Worm (Caenorhabditis elegans): ENCODE measurements around the gene F56D5.6.

The F56D5.6 gene

ce11 chrIV:9432327-9432726 is 30.6 kb downstream of the F56D5.6 start:
- no peak for TF ChIP-seq daf-19 (GFP tag; conservative IDR thresholded peaks at IDR 0.05)
- no peak for TF ChIP-seq nhr-28 (tag; optimal IDR thresholded peaks at IDR 0.05)
- no peak for TF ChIP-seq spr-1 (tag; optimal IDR thresholded peaks at IDR 0.05)
- TF ChIP-seq T26A8.4 (GFP tag; IDR thresholded peaks at IDR 0.05): no peak
- no peak for TF ChIP-seq madf-5 (GFP tag; IDR thresholded peaks at IDR 0.05)
- TF ChIP-seq snpc-4 (tag; optimal IDR thresholded peaks at IDR 0.05): no peak

ce11 chrIV:9438753-9439152 is 37.0 kb downstream of the F56D5.6 start:
- TF ChIP-seq unc-130 (GFP tag; optimal IDR thresholded peaks at IDR 0.05) (peak; percentile 5), F10B5.3 (tag; optimal IDR thresholded peaks at IDR 0.05) (no peak), ces-1 (GFP tag; optimal IDR thresholded peaks at IDR 0.05) (no peak), fkh-10 (GFP tag; optimal IDR thresholded peaks at IDR 0.05) (no peak), unc-62 (GFP tag; optimal IDR thresholded peaks at IDR 0.05 in 1 of 2) (peak in 1 of 2 experiments; percentile 96), unc-62 (tag; optimal IDR thresholded peaks at IDR 0.05) (no peak), zag-1 (tag; optimal IDR thresholded peaks at IDR 0.05) (no peak), lsy-2 (tag; optimal IDR thresholded peaks at IDR 0.05) (peak in 1 of 2 experiments; percentile 48), duxl-1 (tag; optimal IDR thresholded peaks at IDR 0.05; ENCODE audit: poor library complexity) (no peak), ztf-7 (tag; optimal IDR thresholded peaks at IDR 0.05) (no peak), nhr-10 (tag; optimal IDR thresholded peaks at IDR 0.05) (peak; percentile 3), nhr-11 (tag; optimal IDR thresholded peaks at IDR 0.05) (no peak), pqm-1 (tag; optimal IDR thresholded peaks at IDR 0.05) (no peak), Y48G9A.11 (GFP tag; IDR thresholded peaks at IDR 0.05) (0 out of 2 replicates have a peak, but pooled peaks have one; percentile 63), madf-5 (GFP tag; IDR thresholded peaks at IDR 0.05) (peak in 1 of 2 experiments; percentile 23; a peak in 1 of 4 replicates), dmd-9 (GFP tag; IDR thresholded peaks at IDR 0.05) (no peak), tra-1 (GFP tag; IDR thresholded peaks at IDR 0.05) (no peak), nhr-41 (GFP tag; IDR thresholded peaks at IDR 0.05) (no peak), hlh-30 (tag; optimal IDR thresholded peaks at IDR 0.05; ENCODE audit: insufficient read depth) (no peak), daf-12 (tag; optimal IDR thresholded peaks at IDR 0.05) (no peak), nhr-42 (GFP tag; IDR thresholded peaks at IDR 0.05) (peak; percentile 13; the same call in 1 of the 2 replicates), Y5F2A.4 (GFP tag; optimal IDR thresholded peaks at IDR 0.05) (no peak), lin-29 (GFP tag; IDR thresholded peaks at IDR 0.05) (no peak), ama-1 (optimal IDR thresholded peaks at IDR 0.05) (peak; percentile 82), T20F7.1 (GFP tag; optimal IDR thresholded peaks at IDR 0.05) (peak; percentile 69), dmd-6 (GFP tag; IDR thresholded peaks at IDR 0.05) (peak; percentile 40), zfp-3 (GFP tag; conservative IDR thresholded peaks at IDR 0.05) (peak; percentile 96), ceh-28 (tag; optimal IDR thresholded peaks at IDR 0.05) (no peak), nhr-77 (tag; optimal IDR thresholded peaks at IDR 0.05) (peak; percentile 20), nhr-25 (tag; optimal IDR thresholded peaks at IDR 0.05; ENCODE audit: borderline replicate concordance, insufficient read depth) (peak; percentile 2), vab-7 (GFP tag; IDR thresholded peaks at IDR 0.05) (0 out of 2 replicates have a peak, but pooled peaks have one; percentile 11), ZK546.5 (tag; optimal IDR thresholded peaks at IDR 0.05) (no peak), snpc-1.2 (GFP tag; IDR thresholded peaks at IDR 0.05) (peak; percentile 49; the same call in 1 of the 2 replicates), mdl-1 (tag; optimal IDR thresholded peaks at IDR 0.05) (no peak), gei-8 (GFP tag; optimal IDR thresholded peaks at IDR 0.05) (peak; percentile 11), zfp-2 (tag; optimal IDR thresholded peaks at IDR 0.05) (no peak), ceh-82 (tag; optimal IDR thresholded peaks at IDR 0.05) (no peak), dve-1 (tag; optimal IDR thresholded peaks at IDR 0.05; ENCODE audit: insufficient read depth) (peak; percentile 74), fos-1 (tag; optimal IDR thresholded peaks at IDR 0.05) (no peak), lin-38 (GFP tag; IDR thresholded peaks at IDR 0.05) (peak; percentile 69), lin-1 (GFP tag; IDR thresholded peaks at IDR 0.05) (0 out of 2 replicates have a peak, but pooled peaks have one; percentile 33), Y75B8A.6 (GFP tag; IDR thresholded peaks at IDR 0.05) (0 out of 2 replicates have a peak, but pooled peaks have one; percentile 43), spr-3 (GFP tag; optimal IDR thresholded peaks at IDR 0.05) (peak; percentile 24), daf-16 (GFP tag; optimal IDR thresholded peaks at IDR 0.05) (no peak), daf-16 (tag; optimal IDR thresholded peaks at IDR 0.05) (peak; percentile 20), T26A8.4 (GFP tag; IDR thresholded peaks at IDR 0.05) (peak; percentile 79; the same call in 1 of the 2 replicates)
